Worm (Caenorhabditis elegans) whole organism, L4/young adult: Measurements from ENCODE around the gene ins-13.
A peak's percentile ranks its signal among the peaks of the same experiment; 100 is the strongest.

ENCODE experiments used
- W03F9.2 ChIP-seq: fragments of 150-350 bp; optimal IDR thresholded peaks from 2 replicates; lab custom pipeline; 2014; ENCODE audit warnings: missing biosample characterization, missing genetic modification characterization
- dao-5 ChIP-seq: sonication (generic microtip); optimal IDR thresholded peaks from 2 replicates; lab custom pipeline; 2016; ENCODE audit warnings: missing genotype, missing genetic modification characterization, moderate library complexity, missing compliant biosample characterization
- him-1 ChIP-seq: sonication (generic microtip); optimal IDR thresholded peaks from 2 replicates; lab custom pipeline; 2016; ENCODE audit warnings: missing genotype, missing genetic modification reagents, missing genetic modification characterization, missing compliant biosample characterization

Gene ins-13

DNA sequence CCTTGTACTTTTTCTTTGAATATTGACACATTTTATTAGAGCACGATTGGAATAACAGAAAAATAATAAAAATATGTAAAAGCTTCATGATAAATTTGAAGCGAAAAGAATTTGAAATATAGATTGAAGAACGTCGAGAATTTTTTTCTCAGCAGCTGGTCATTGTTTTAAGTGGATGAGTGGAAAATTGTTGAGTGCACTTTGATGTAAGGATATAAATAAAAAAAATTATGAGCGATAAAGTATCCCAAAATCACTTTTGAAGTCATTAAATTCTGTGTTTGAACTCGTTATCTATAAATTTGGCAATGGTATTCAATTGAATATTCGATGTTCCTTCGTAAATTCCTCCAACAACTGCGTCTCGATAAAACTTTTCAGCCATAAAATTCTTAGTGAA, at the start of gene ins-13:
TSS of gene ins-13 (minus strand) at position 101 of the 400 bp plus-strand sequence.
- TF ChIP-seq dao-5 (tag; lab: Kevin White, UChicago) (no peak), W03F9.2 (no peak), him-1 (tag; lab: Kevin White, UChicago) (no peak)

DNA sequence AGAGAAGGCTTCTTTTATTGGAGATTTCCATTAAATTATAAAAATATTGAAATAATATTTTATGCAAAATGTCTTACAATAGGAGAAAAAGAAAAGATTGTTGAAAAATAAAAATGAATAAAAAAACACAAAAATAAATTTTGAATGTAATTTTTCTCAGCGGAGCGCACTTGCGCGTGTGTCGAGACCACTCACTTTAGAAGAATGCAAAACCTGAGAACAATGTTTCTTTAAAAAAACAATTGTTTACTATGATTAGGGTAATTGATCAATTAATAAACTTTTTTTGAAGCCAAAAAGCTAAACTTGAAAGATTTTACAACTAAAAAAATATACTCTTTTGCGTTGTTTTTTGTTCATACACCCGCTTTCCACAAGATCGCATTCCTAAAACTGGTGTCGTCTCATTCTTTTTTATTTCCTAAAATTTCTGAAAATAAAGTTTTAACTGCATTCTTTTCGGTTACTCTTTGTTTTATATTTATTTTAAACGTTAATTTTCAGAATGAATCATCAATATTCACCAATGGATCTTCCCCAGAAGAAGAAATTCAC, 49.6 kb upstream of the ins-13 start, which contains the start of gene ttc-4:
TSS of gene ttc-4 (plus strand) at position 505 of the 555 bp plus-strand sequence.
- TF ChIP-seq W03F9.2 = peak; percentile 57
- no peak for TF ChIP-seq dao-5 (tag; lab: Kevin White, UChicago)

DNA sequence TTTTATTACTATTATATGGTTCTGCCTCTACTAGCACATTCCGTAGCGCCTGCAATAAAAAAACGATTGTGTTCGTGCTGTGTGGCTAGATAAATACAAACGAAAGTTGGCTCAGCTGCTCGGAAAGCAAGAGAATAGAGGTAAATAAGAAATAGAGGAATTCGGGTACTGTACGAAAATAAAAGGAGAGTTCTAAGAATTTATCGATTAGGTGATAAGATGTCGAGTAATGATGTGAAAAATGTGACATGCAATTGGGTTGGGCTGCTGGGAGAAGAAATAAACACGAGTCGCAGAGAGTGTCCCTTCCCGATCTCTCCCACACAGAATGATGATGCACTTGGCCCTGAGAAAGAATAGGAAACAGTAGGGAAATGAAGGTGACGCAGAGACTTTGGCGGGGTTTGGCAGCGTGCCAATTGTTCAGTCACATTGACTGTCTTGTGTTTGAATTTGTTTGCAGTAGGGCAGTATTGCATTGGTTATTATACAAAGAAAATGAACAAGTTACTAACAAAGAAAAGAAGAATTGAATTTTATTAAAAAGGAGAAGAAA, 48.8 kb upstream of the ins-13 start, which contains the start of gene cdc-14:
TSS of gene cdc-14 (minus strand) at position 51 of the 556 bp plus-strand sequence.
- no peak for TF ChIP-seq dao-5 (tag; lab: Kevin White, UChicago)
- TF ChIP-seq W03F9.2 = peak; percentile 57

DNA sequence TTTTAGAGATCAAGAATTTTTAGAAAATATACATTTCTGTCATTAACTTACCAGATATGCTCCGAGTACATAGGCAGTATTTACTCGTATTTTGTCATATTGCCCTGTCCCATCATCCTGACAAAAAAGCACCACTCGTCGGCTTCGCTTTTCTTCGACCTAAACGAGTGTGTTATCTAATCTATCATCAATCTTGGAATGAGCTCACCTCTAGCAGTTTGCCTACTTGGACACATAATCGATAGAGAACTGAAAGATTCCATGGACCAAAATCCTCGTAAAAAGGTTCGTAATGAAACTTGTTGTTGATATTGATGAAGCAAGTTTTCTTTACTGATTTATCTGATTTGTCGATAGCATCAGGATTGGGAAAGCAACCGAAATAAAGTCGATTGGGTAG, 48.2 kb upstream of the ins-13 start:
- no peak for TF ChIP-seq him-1 (tag; lab: Kevin White, UChicago)
- TF ChIP-seq dao-5 (tag; lab: Kevin White, UChicago) = no peak
- TF ChIP-seq W03F9.2 = no peak

DNA sequence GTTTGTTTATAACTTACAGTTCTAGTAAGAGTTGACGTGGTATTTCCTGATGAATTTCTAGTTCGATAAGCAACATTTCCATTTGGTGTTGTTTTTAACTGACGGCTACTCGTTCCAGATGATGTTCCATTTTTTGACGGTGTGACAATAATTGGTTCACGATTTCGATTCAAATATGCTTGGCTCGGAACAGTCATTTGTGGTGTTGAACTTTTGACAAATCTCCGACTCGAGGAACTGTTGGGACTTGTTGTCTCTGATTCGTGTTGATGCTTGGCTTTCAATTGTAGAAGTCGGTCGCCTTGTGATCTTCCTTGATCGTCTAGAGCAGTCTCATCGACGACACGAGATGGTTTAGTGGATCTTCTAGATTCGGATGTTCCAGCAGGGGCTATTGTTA, 46.9 kb upstream of the ins-13 start:
- TF ChIP-seq W03F9.2 = no peak
- no peak for TF ChIP-seq dao-5 (tag; lab: Kevin White, UChicago)
- TF ChIP-seq him-1 (tag; lab: Kevin White, UChicago) = no peak

DNA sequence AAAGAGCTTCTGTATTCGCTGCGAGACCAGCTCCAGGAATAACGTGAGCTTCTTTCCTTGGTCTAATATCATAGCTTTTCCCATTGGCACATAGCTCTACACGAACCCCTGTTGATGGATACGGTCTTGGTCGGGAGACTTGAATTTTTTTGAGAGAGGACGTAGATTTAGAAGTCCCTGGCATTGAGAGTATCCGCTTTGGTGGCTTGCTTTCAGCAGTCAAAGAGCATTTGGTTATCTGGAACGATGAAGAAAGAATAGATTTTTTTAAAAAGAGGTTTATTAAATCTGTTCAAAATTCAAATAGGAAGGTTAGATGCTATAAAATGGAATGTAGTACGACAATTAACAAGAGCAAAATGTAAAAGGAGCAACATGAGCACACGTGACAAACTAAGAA, 45.0 kb upstream of the ins-13 start, which contains the start of gene C17G10.13:
TSS of gene C17G10.13 (minus strand) at position 101 of the 400 bp plus-strand sequence.
- TF ChIP-seq W03F9.2 (no peak), him-1 (tag; lab: Kevin White, UChicago) (no peak), dao-5 (tag; lab: Kevin White, UChicago) (no peak)

DNA sequence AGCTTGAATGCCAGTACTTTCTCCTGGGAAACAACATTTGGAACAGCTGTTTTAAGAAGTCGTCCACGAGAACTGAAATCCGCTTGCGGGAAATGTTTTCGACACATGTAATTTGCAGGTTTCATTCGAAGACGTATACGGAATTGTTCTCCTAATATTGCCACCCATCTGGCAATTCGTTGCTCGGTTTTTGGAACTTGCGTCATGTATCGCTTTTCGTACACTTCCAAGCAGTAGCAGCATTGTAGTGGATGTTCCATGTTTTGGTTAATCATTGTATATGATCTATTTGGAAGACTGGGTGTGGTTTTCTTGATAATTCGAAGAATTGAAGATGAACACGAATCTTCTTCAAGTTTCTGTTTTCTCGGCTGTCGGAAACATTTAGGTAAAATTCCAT, 43.1 kb upstream of the ins-13 start:
- TF ChIP-seq him-1 (tag; lab: Kevin White, UChicago) (no peak), dao-5 (tag; lab: Kevin White, UChicago) (no peak), W03F9.2 (no peak)

DNA sequence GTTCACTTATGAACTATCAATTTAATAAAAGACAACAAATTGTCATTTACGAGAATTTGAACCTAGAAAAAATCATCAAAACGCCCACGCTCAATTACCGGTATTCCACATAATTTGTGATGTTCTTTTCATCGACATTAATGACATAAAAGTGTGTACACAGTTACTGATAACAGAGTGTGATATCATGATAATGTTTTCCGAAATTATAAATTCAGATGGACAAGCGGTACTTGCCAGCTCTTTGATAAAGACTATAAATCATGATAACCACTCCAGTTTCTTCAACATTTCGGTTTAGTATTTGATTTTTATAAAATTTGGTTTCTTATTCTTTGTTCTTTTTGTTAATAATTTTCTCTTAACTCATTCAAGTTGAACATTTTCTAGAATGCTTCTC, 41.1 kb upstream of the ins-13 start, which contains the start of gene lys-8:
TSS of gene lys-8 (plus strand) at position 391 of the 400 bp plus-strand sequence.
- TF ChIP-seq W03F9.2 (no peak), dao-5 (tag; lab: Kevin White, UChicago) (no peak), him-1 (tag; lab: Kevin White, UChicago) (no peak)

DNA sequence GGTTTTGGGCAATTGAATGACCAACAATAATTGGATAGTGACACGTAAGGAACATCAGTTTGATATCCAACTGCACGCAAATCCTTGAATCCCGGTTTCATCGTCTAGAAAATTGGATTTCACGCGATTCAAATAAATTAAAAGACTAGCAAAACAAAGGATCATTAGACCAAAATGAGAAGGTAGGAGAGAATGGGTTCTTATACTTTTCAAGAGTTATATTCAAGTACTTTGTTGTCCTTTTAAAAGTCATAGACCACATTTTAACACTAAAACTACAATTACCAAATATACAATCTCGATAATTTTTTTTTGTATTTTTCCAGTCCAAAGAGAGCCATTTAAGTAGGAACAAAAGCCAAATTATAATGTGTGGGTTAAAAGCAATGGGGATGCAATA, 37.6 kb upstream of the ins-13 start, which contains the start of gene T25E4.2:
TSS of gene T25E4.2 (minus strand) at position 101 of the 400 bp plus-strand sequence.
- TF ChIP-seq dao-5 (tag; lab: Kevin White, UChicago) (no peak), W03F9.2 (no peak), him-1 (tag; lab: Kevin White, UChicago) (no peak)

DNA sequence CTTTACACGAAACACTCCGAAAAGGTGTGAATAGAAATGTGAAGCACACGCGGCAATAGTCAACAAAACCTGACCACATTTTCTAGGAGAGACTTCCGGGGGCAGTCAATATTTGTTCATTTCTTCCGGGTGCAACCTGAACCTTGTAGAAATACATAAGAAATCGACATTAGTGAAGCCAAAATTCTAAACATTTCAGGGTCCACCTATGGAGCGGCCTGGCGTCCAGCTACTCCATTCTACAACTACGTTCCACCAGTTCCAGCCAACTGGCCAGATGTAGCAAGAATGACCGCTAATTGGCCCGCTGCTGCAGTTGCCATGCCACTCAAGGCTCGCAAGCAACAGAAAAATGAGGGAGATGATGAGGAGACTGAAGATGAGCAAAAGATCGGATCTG, 34.6 kb upstream of the ins-13 start:
- TF ChIP-seq dao-5 (tag; lab: Kevin White, UChicago) = no peak
- no peak for TF ChIP-seq him-1 (tag; lab: Kevin White, UChicago)
- no peak for TF ChIP-seq W03F9.2

DNA sequence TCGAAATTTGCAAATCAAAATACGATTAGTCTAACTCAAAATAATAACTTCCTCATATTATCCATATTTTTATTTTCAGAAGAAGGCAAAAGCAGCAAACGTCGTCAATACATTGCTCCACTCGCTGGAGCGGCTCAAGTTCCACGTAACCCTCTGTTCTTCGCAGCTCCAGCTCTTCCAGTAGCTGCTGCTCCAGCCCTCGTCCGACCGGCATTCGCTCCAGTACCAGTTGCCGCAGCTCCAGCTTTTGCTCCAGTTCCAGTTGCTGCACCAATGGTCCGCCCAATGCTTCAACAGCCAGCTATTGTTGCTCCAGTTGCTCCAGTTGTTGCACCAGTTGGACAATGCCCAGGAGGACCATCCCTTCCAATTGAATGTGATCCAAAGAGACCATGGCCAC, 34.0 kb upstream of the ins-13 start:
- no peak for TF ChIP-seq him-1 (tag; lab: Kevin White, UChicago)
- no peak for TF ChIP-seq W03F9.2
- TF ChIP-seq dao-5 (tag; lab: Kevin White, UChicago) = no peak

DNA sequence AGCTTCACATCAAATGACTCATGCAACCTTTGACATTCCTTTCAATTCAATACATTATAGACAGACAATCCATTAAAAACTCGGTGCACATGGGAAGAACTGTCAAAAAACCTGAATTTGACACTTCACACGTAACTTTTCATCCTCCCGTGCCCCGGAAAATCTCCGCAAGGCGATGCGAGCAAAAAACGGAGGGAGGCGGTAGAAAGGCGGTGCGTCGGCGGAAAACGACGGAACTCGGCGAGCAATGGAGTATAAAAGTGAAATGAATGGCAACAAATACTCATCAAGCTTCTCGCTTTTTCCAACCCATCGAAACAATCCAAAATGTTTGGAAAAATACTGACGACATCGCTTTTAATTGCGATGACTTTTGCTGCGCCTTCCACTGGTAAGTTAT, 33.4 kb upstream of the ins-13 start, which contains the start of gene T25E4.1:
TSS of gene T25E4.1 (plus strand) at position 301 of the 400 bp plus-strand sequence.
- no peak for TF ChIP-seq dao-5 (tag; lab: Kevin White, UChicago)
- no peak for TF ChIP-seq him-1 (tag; lab: Kevin White, UChicago)
- no peak for TF ChIP-seq W03F9.2

DNA sequence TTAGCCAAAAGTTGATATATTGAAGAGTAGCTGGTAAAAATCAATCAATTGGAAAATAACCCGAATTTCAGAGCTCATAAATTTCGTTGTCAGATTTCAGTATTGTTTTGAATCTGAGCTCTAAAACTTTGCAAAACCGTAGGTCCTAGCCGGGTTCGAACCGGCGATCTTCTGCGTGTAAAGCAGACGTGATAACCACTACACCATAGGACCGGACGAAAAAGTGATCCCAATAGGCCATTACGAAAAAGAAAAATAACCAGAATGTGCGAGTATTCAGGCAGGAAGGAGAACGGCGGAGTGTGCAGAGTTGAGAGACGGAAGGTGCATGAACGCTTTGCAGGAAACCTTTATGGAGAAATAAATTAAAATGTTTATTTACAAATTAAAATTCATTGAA, 32.4 kb upstream of the ins-13 start:
- TF ChIP-seq dao-5 (tag; lab: Kevin White, UChicago) (peak; percentile 28), him-1 (tag; lab: Kevin White, UChicago) (peak; percentile 6), W03F9.2 (peak; percentile 59)

DNA sequence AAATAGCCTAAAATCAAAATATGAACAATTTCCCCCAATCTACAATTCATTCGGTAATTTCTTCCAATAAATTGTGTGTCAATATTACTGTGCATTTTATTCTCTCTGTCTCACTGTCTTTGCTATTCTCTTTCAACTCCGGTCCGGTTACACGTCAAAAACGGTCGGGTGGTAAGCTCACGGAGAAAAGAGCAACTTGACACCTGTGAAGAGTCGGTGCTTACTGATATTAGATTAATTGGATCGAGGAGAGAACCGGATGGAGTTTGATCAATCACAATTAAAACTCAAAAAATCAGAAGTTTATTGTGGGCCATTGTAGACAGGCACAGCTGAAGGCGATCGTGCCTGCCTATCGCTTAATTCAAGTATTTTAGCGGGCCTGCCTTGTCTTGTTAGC, 30.3 kb upstream of the ins-13 start:
- TF ChIP-seq him-1 (tag; lab: Kevin White, UChicago) = no peak
- TF ChIP-seq dao-5 (tag; lab: Kevin White, UChicago) = no peak
- TF ChIP-seq W03F9.2 = no peak
